Fruit fly (Drosophila melanogaster) whole organism, adult: ENCODE results near the gene Diap1.

Experiments
- CG11617 ChIP-seq: fragments of 200-800 bp; sonication (Bioruptor generic); optimal IDR thresholded peaks from 2 replicates; lab custom pipeline; 2017; ENCODE audit warnings: mild to moderate bottlenecking, missing biosample characterization, missing genetic modification reagents, missing genetic modification characterization
- CG12768 ChIP-seq: fragments of 200-800 bp; sonication (Bioruptor generic); optimal IDR thresholded peaks from 2 replicates; lab custom pipeline; 2017; ENCODE audit warnings: missing biosample characterization, missing genetic modification characterization, mild to moderate bottlenecking, moderate library complexity, missing genetic modification reagents
- CG14711 ChIP-seq: fragments of 200-800 bp; sonication (Bioruptor generic); optimal IDR thresholded peaks from 2 replicates; lab custom pipeline; 2018; ENCODE audit warnings: missing biosample characterization, mild to moderate bottlenecking, missing genetic modification characterization, moderate library complexity
- CG1620 ChIP-seq: fragments of 200-800 bp; sonication (Bioruptor generic); optimal IDR thresholded peaks from 2 replicates; lab custom pipeline; 2016; ENCODE audit warnings: missing biosample characterization, missing genetic modification characterization
- CG33017 ChIP-seq: fragments of 200-800 bp; sonication (Bioruptor generic); optimal IDR thresholded peaks from 2 replicates; lab custom pipeline; 2018; ENCODE audit warnings: missing biosample characterization, mild to moderate bottlenecking, missing genetic modification characterization, moderate library complexity
- CG5204 ChIP-seq: fragments of 200-800 bp; sonication (Bioruptor generic); optimal IDR thresholded peaks from 2 replicates; lab custom pipeline; 2016; ENCODE audit warnings: missing biosample characterization, missing genetic modification characterization
- CG7045 ChIP-seq: fragments of 200-800 bp; sonication (Bioruptor generic); optimal IDR thresholded peaks from 2 replicates; lab custom pipeline; 2017; ENCODE audit warnings: missing biosample characterization, mild to moderate bottlenecking, missing genetic modification characterization
- CG7101 ChIP-seq: fragments of 200-800 bp; sonication (Bioruptor generic); optimal IDR thresholded peaks from 2 replicates; lab custom pipeline; 2018; ENCODE audit warnings: missing biosample characterization, mild to moderate bottlenecking, missing genetic modification characterization, moderate library complexity
- Clk ChIP-seq: fragments of 200-800 bp; sonication (Bioruptor generic); optimal IDR thresholded peaks from 2 replicates; lab custom pipeline; 2017; ENCODE audit warnings: missing biosample characterization, missing genetic modification characterization
- Hr96 ChIP-seq: fragments of 200-800 bp; sonication (Bioruptor generic); optimal IDR thresholded peaks from 2 replicates; lab custom pipeline; 2016; ENCODE audit warnings: missing biosample characterization, missing genetic modification characterization
- Mnt ChIP-seq: fragments of 200-800 bp; sonication (Bioruptor generic); optimal IDR thresholded peaks from 2 replicates; lab custom pipeline; 2016; ENCODE audit warnings: missing biosample characterization, mild to moderate bottlenecking, missing genetic modification characterization
- bab1 ChIP-seq: fragments of 200-800 bp; sonication (Bioruptor generic); optimal IDR thresholded peaks from 3 replicates; lab custom pipeline; 2019; ENCODE audit warnings: missing biosample characterization, mild to moderate bottlenecking, missing genetic modification characterization, moderate library complexity
- cic ChIP-seq: fragments of 200-800 bp; sonication (Bioruptor generic); optimal IDR thresholded peaks from 2 replicates; lab custom pipeline; 2017; ENCODE audit warnings: missing biosample characterization, mild to moderate bottlenecking, missing genetic modification characterization, moderate library complexity
- cnc ChIP-seq, 2 experiments: fragments of >200 bp; optimal IDR thresholded peaks; 2 replicates each; lab custom pipeline; 2017
- kay ChIP-seq: fragments of 200-800 bp; sonication (Bioruptor generic); peaks from one replicate; lab custom pipeline; 2016; ENCODE audit warnings: missing biosample characterization, missing genetic modification characterization, borderline replicate concordance
- pad ChIP-seq: fragments of 200-800 bp; sonication (Bioruptor generic); optimal IDR thresholded peaks from 3 replicates; lab custom pipeline; 2017; ENCODE audit warnings: missing biosample characterization, missing genetic modification characterization, mild to moderate bottlenecking, moderate library complexity, missing genetic modification reagents
- tj ChIP-seq: fragments of 200-800 bp; sonication (Bioruptor generic); optimal IDR thresholded peaks from 3 replicates; lab custom pipeline; 2017; ENCODE audit warnings: missing biosample characterization, mild to moderate bottlenecking, missing genetic modification characterization, moderate library complexity
- toe ChIP-seq: fragments of 200-800 bp; sonication (Bioruptor generic); optimal IDR thresholded peaks from 2 replicates; lab custom pipeline; 2016; ENCODE audit warnings: missing biosample characterization, missing genetic modification characterization

The Diap1 gene

DNA sequence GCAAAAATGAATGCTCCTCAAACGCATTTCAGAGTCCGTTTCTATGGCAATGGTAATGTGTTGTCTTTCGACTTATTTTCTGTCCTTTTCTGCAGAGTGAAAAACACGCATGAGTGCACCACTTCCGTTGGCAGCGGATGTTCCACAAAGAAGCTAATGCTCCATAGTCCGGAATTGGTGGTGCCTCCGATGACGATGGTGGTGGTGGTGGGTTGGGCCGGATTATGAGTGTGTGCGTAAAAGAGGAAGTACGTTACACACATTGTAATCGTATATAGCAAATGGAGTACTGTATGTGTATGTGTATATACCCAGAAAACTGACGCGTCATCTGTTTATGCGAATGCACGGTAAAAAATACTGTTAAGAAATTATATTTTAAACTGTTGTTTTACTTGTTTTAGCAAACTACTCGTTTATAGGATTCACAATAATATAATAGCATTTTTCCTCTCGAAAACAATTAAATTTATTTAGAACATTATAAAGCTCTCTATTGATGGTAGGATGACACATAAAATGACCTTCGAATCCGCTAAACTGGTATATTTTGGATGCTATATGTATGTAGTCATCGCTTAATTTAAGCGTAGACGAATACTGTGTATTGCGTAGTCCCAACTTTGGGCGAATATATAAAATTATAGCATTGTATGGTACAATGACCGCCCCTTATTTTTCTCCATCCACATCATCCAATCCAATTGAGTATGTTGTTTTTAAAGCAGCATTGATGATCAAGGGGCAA, 5.6 kb downstream of the Diap1 start:
- TF ChIP-seq CG5204 (GFP tag; lab: Kevin White, UChicago) = no peak
- TF ChIP-seq Clk (GFP tag; lab: Kevin White, UChicago) = no peak
- no peak for TF ChIP-seq cic (GFP tag; lab: Kevin White, UChicago)
- peak; percentile 96 for TF ChIP-seq kay (GFP tag; lab: Kevin White, UChicago)
- peak in 1 of 2 experiments; percentile 15 for TF ChIP-seq cnc (optimal IDR thresholded peaks at IDR 0.05; lab: Kevin White, UChicago)
- TF ChIP-seq tj (GFP tag; lab: Kevin White, UChicago) = peak; percentile 80
- TF ChIP-seq bab1 (GFP tag; lab: Kevin White, UChicago) = no peak
- no peak for TF ChIP-seq CG1620 (GFP tag; lab: Kevin White, UChicago)

DNA sequence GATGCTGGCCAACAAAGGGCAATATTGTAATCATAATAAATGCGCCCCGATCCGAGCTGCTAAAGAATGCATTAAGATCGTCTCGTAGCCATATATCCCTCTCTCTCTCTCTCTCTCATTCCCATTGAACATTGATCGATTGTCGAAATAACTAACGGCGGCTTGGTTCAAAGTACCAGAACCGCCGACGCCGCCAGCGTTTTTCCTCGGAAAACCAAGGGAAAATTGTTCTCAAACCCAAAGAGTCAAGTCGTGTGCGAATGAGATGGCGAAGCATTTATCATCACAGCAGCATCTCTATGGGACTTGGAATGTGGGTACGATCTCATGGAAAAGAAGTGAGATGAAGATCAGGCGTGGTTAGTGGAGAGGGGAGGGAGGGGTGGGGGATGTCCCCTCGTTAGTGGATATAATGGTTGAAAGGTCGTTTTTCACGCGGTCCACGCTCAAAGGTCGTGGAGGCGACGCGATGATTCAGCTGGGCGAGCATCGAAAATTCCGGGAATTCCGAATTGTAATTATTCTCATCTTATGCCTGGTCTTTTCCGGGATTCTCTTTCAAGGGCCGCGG, 7.0 kb downstream of the Diap1 start:
- TF ChIP-seq bab1 (GFP tag; lab: Kevin White, UChicago) = no peak
- no peak for TF ChIP-seq kay (GFP tag; lab: Kevin White, UChicago)
- no peak for TF ChIP-seq CG5204 (GFP tag; lab: Kevin White, UChicago)
- no peak for TF ChIP-seq toe (GFP tag; lab: Kevin White, UChicago)
- no peak for TF ChIP-seq cnc (optimal IDR thresholded peaks at IDR 0.05; lab: Kevin White, UChicago)
- no peak for TF ChIP-seq CG1620 (GFP tag; lab: Kevin White, UChicago)
- no peak for TF ChIP-seq Mnt
- no peak for TF ChIP-seq tj (GFP tag; lab: Kevin White, UChicago)

DNA sequence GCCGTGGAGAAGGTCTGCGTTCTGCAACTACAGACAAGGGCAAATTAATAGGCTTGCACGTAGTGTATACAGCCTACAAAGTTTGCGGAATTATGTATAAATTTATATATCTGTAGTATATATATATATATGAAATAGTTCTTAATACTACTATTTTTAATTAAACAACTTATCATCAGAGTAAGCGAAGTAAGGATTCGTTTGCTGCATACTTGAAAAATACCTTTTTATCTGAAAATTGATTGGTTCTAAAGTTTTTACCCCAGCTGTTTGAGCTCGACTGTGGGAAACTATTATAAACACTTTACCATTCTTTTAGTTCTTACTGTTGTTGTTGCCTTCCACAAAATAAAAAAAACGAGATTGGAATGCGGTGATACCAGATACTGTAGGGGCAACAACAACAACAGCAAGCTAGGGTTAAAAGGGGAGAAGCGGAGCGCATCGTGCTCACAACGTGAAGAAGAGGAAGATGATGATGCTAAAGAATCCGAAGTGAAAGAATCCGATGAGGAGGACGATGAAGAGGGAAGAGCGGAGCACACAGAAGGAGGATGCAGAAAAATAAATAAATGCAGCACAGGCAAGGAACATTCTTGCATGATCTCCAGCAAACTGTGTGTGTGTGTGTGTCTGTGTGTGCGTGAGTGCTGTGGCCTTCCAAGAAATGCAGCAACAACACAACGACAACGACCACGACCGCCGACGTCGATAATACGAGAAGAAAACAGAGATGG, 7.6 kb downstream of the Diap1 start:
- TF ChIP-seq CG7101 = peak; percentile 16
- TF ChIP-seq CG5204 (GFP tag; lab: Kevin White, UChicago) = no peak
- TF ChIP-seq bab1 (GFP tag; lab: Kevin White, UChicago) = peak; percentile 11
- TF ChIP-seq CG14711 (tag; lab: Kevin White, UChicago) = peak; percentile 42
- no peak for TF ChIP-seq Mnt
- TF ChIP-seq tj (GFP tag; lab: Kevin White, UChicago) = peak; percentile 17

DNA sequence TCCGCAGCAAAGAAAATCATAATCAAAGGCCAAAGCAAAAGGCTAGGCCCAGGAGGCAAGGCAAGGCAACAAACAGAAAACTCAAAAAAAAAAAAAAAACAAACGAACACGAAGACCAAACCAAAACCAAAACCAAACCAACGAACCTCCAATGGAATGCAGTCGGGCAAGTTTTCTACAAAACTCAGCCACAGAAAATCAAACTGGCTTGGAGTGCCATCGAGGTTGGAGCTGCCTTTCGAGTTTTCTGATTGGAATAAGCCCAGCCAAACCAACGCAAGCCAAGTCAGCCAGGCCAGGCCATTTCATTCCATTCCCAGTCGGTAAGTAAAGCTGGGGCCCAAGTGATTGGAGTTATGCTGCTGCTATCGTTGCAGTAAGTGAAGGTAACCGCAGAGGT, 8.2 kb downstream of the Diap1 start:
- TF ChIP-seq CG14711 (tag; lab: Kevin White, UChicago) = no peak
- no peak for TF ChIP-seq CG5204 (GFP tag; lab: Kevin White, UChicago)
- TF ChIP-seq CG33017 = no peak
- no peak for TF ChIP-seq Clk (GFP tag; lab: Kevin White, UChicago)
- no peak for TF ChIP-seq bab1 (GFP tag; lab: Kevin White, UChicago)
- no peak for TF ChIP-seq CG12768
- no peak for TF ChIP-seq cic (GFP tag; lab: Kevin White, UChicago)

DNA sequence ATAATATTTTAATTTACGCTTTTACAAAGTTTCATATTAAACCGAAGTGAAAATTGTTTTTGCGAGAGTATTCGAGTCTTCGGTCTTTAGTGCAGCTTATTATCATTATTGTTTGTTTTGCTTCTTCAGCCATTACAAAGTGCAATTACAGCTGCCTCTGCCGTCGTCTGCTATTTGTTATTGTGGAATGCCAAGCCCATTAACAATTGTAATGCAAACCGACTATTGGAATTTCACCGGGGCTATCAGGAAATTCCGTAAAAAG, 8.8 kb downstream of the Diap1 start:
- TF ChIP-seq pad (GFP tag; lab: Kevin White, UChicago) (no peak), CG33017 (no peak), CG12768 (no peak), Hr96 (GFP tag; lab: Kevin White, UChicago) (no peak), CG14711 (tag; lab: Kevin White, UChicago) (no peak), cnc (optimal IDR thresholded peaks at IDR 0.05; lab: Kevin White, UChicago) (no peak), kay (GFP tag; lab: Kevin White, UChicago) (peak; percentile 84)

DNA sequence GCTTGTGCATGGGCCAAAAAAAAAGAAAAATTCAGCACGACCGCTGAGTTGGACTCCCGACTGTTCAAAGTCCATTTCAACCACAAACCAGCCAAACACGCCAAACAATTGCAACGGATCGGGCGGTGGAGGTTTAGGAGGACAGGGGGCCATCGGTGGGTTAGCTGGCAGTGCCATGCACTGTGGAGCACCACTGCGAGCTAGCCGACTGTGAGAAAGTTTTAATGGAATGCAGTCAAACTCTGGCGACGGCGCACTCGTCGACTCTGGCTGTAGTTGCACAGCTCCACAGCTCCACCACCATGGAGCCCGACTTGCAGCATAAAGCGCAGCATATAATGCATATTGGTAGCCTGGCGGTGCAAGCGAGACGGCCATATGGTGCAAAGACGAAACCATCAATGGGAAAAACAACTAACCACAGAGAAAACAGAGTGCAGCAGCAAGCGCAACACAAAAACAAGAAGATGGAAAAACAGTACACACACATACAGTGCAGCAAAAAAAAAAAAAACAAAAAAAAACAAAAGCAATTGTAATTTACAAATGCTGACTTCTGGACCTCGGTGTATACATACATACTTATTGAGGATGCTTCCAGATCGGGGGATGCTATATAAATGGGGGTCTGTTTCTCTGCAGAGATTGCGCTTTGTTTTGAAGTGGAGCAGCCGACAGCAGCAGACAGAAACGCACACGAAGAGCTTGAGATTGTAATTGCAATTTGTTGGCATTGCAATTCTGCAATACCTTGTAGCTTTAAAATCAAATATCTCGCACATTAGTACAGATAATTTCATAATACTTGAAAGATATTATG, 9.4 kb downstream of the Diap1 start:
- TF ChIP-seq cic (GFP tag; lab: Kevin White, UChicago) (no peak), Mnt (no peak), CG5204 (GFP tag; lab: Kevin White, UChicago) (no peak), CG11617 (GFP tag; lab: Kevin White, UChicago) (no peak), tj (GFP tag; lab: Kevin White, UChicago) (peak; percentile 25), Hr96 (GFP tag; lab: Kevin White, UChicago) (peak; percentile 8), CG7045 (GFP tag; lab: Kevin White, UChicago) (no peak), pad (GFP tag; lab: Kevin White, UChicago) (no peak)

DNA sequence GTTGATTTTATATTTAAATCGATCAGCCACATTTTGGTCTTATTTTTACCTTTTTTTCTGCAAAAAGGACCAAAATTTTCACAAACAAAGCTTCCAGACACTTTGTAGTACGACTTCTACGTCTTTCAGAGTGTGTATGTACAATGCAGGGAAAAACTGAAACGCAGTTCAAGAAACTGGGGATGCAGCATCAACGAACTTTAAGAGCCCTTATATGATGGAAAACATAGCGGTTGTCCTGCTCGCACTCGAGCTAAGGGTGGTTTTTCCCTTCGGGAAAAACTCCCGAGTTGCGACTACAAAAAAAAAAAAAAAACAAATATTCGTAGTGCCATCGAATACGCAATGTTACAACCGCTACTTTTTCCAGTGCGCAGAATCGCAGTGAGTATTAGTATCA, 10.4 kb downstream of the Diap1 start:
- TF ChIP-seq kay (GFP tag; lab: Kevin White, UChicago) (peak; percentile 61), bab1 (GFP tag; lab: Kevin White, UChicago) (no peak)
